Fruit fly (Drosophila melanogaster) whole organism, pupa: ENCODE results near the gene CG17477.
A peak's percentile ranks its signal among the peaks of the same experiment; 100 is the strongest.

Experiments used
- CG10348 ChIP-seq: fragments of 200-800 bp; sonication (Bioruptor generic); IDR thresholded peaks from 2 replicates; pipeline ENCODE4 v1.3.6; 2022; ENCODE audit warnings: missing biosample characterization, missing genetic modification characterization
- CG12605 ChIP-seq: fragments of 200-800 bp; sonication (Bioruptor generic); IDR thresholded peaks from 2 replicates; pipeline ENCODE4 v1.3.6; 2022; ENCODE audit warnings: missing biosample characterization, missing genetic modification characterization
- CG13204 ChIP-seq: fragments of 200-800 bp; sonication (Bioruptor generic); optimal IDR thresholded peaks from 2 replicates; lab custom pipeline; 2018; ENCODE audit warnings: missing biosample characterization, mild to moderate bottlenecking, missing genetic modification characterization, moderate library complexity
- CG14655 ChIP-seq: fragments of 200-800 bp; sonication (Bioruptor generic); optimal IDR thresholded peaks from 3 replicates; lab custom pipeline; 2017; ENCODE audit warnings: mild to moderate bottlenecking, missing biosample characterization, missing genetic modification reagents, missing genetic modification characterization
- CG15710 ChIP-seq: fragments of 200-800 bp; sonication (Bioruptor generic); optimal IDR thresholded peaks from 2 replicates; lab custom pipeline; 2018; ENCODE audit warnings: missing biosample characterization, mild to moderate bottlenecking, missing genetic modification characterization, moderate library complexity
- CG17806 ChIP-seq: fragments of 200-800 bp; sonication (Bioruptor generic); optimal IDR thresholded peaks from 2 replicates; lab custom pipeline; 2018; ENCODE audit warnings: missing biosample characterization, mild to moderate bottlenecking, missing genetic modification characterization, moderate library complexity
- CG32121 ChIP-seq: fragments of 200-800 bp; sonication (Bioruptor generic); IDR thresholded peaks from 2 replicates; pipeline ENCODE4 v1.3.6; 2022; ENCODE audit warnings: missing biosample characterization, missing genetic modification characterization
- CG34367 ChIP-seq: fragments of 200-800 bp; sonication (Bioruptor generic); optimal IDR thresholded peaks from 2 replicates; lab custom pipeline; 2018; ENCODE audit warnings: missing biosample characterization, mild to moderate bottlenecking, missing genetic modification characterization
- CG4496 ChIP-seq: fragments of 200-800 bp; sonication (Bioruptor generic); IDR thresholded peaks from 3 replicates; pipeline ENCODE4 v1.3.6; 2022; ENCODE audit warnings: missing biosample characterization, missing genetic modification characterization
- CG8159 ChIP-seq: fragments of 200-800 bp; sonication (Bioruptor generic); optimal IDR thresholded peaks from 3 replicates; lab custom pipeline; 2018; ENCODE audit warnings: missing biosample characterization, mild to moderate bottlenecking, missing genetic modification characterization, moderate library complexity
- CG8301 ChIP-seq: fragments of 200-800 bp; sonication (Bioruptor generic); optimal IDR thresholded peaks from 2 replicates; lab custom pipeline; 2018; ENCODE audit warnings: missing biosample characterization, mild to moderate bottlenecking, missing genetic modification characterization
- CG9948 ChIP-seq: fragments of 200-800 bp; sonication (Bioruptor generic); optimal IDR thresholded peaks from 2 replicates; lab custom pipeline; 2018; ENCODE audit warnings: missing biosample characterization, mild to moderate bottlenecking, missing genetic modification characterization, moderate library complexity
- D1 ChIP-seq: fragments of 200-800 bp; sonication (Bioruptor generic); optimal IDR thresholded peaks from 2 replicates; lab custom pipeline; 2018; ENCODE audit warnings: missing biosample characterization, mild to moderate bottlenecking, missing genetic modification characterization, moderate library complexity
- EcR ChIP-seq: fragments of 200-800 bp; sonication (Bioruptor generic); optimal IDR thresholded peaks from 3 replicates; lab custom pipeline; 2019; ENCODE audit warnings: missing biosample characterization, missing genetic modification characterization, mild to moderate bottlenecking, moderate library complexity, missing genetic modification reagents
- Ets98B ChIP-seq: fragments of 200-800 bp; sonication (Bioruptor generic); IDR thresholded peaks from 2 replicates; pipeline ENCODE4 v1.3.6; 2022; ENCODE audit warnings: missing biosample characterization, missing genetic modification characterization
- Pif1A ChIP-seq: fragments of 200-800 bp; sonication (Bioruptor generic); optimal IDR thresholded peaks from 3 replicates; lab custom pipeline; 2016; ENCODE audit warnings: missing biosample characterization, missing genetic modification characterization
- Pif1B ChIP-seq: fragments of 200-800 bp; sonication (Bioruptor generic); optimal IDR thresholded peaks from 3 replicates; lab custom pipeline; 2016; ENCODE audit warnings: missing biosample characterization, missing genetic modification characterization
- Snoo ChIP-seq: fragments of 200-800 bp; sonication (Bioruptor generic); optimal IDR thresholded peaks from 3 replicates; lab custom pipeline; 2017; ENCODE audit warnings: missing biosample characterization, mild to moderate bottlenecking, missing genetic modification characterization, inconsistent platforms
- fd96Ca ChIP-seq: fragments of 200-800 bp; sonication (Bioruptor generic); IDR thresholded peaks from 3 replicates; pipeline ENCODE4 v1.3.6; 2022; ENCODE audit warnings: missing biosample characterization, missing genetic modification characterization
- gl ChIP-seq: fragments of 200-800 bp; sonication (Bioruptor generic); optimal IDR thresholded peaks from 2 replicates; lab custom pipeline; 2018; ENCODE audit warnings: missing biosample characterization, mild to moderate bottlenecking, missing genetic modification characterization
- rn ChIP-seq: fragments of 200-800 bp; sonication (Bioruptor generic); IDR thresholded peaks from 2 replicates; pipeline ENCODE4 v1.3.6; 2022; ENCODE audit warnings: missing biosample characterization, missing genetic modification characterization

The CG17477 gene

dm6 chr3R:17079859-17080255, 46.9 kb downstream of the CG17477 start, which contains the start of the genes Keap1 and kuk:
Gene Keap1, minus strand, starts transcription at chr3R:17079945.
Gene kuk, plus strand, starts transcription at chr3R:17080244.
- TF ChIP-seq CG8159 (tag; lab: Kevin White, UChicago) = peak; percentile 17
- TF ChIP-seq CG9948 (tag; lab: Kevin White, UChicago) = peak; percentile 7
- TF ChIP-seq CG4496 = peak; percentile 69; the same call in 2 of the 3 replicates
- no peak for TF ChIP-seq CG8301 (tag; lab: Kevin White, UChicago)
- no peak for TF ChIP-seq D1
- TF ChIP-seq CG17806 (tag; lab: Kevin White, UChicago) = no peak
- TF ChIP-seq EcR (GFP tag; lab: Kevin White, UChicago) = no peak
- no peak for TF ChIP-seq Pif1A (GFP tag; lab: Kevin White, UChicago)
- TF ChIP-seq rn (GFP tag; lab: Robert Waterston, UW) = 0 out of 2 replicates have a peak, but pooled peaks have one; percentile 16
- no peak for TF ChIP-seq CG10348
- TF ChIP-seq CG12605 (GFP tag; lab: Robert Waterston, UW) = no peak
- TF ChIP-seq gl (tag; lab: Kevin White, UChicago) = no peak
- TF ChIP-seq CG15710 (tag; lab: Kevin White, UChicago) = peak; percentile 48
- TF ChIP-seq Pif1B (GFP tag; lab: Kevin White, UChicago) = no peak
- TF ChIP-seq Snoo = peak; percentile 3
- no peak for TF ChIP-seq CG13204 (GFP tag; lab: Kevin White, UChicago)
- peak; percentile 22; the same call in 1 of the 2 replicates for TF ChIP-seq Ets98B (GFP tag; lab: Robert Waterston, UW)
- no peak for TF ChIP-seq fd96Ca
- TF ChIP-seq CG34367 (tag; lab: Kevin White, UChicago) = no peak
- TF ChIP-seq CG14655 (GFP tag; lab: Kevin White, UChicago) = peak; percentile 13
- no peak for TF ChIP-seq CG32121 (GFP tag; lab: Robert Waterston, UW)

dm6 chr3R:17078961-17079858, 47.5 kb downstream of the CG17477 start:
- TF ChIP-seq CG8159 (tag; lab: Kevin White, UChicago) = no peak
- peak; percentile 12; the same call in 1 of the 2 replicates for TF ChIP-seq Ets98B (GFP tag; lab: Robert Waterston, UW)
- peak; percentile 36; the same call in 1 of the 2 replicates for TF ChIP-seq CG12605 (GFP tag; lab: Robert Waterston, UW)
- peak; percentile 44; the same call in 1 of the 3 replicates for TF ChIP-seq CG4496
- TF ChIP-seq EcR (GFP tag; lab: Kevin White, UChicago) = peak; percentile 96
- peak; percentile 65 for TF ChIP-seq gl (tag; lab: Kevin White, UChicago)
- no peak for TF ChIP-seq CG9948 (tag; lab: Kevin White, UChicago)
- peak; percentile 57 for TF ChIP-seq D1
- TF ChIP-seq CG10348 = no peak
- peak; percentile 8 for TF ChIP-seq CG13204 (GFP tag; lab: Kevin White, UChicago)
- peak; percentile 8 for TF ChIP-seq Pif1A (GFP tag; lab: Kevin White, UChicago)
- peak; percentile 21 for TF ChIP-seq Pif1B (GFP tag; lab: Kevin White, UChicago)

- TF ChIP-seq CG34367 (tag; lab: Kevin White, UChicago) = no peak
- TF ChIP-seq CG13204 (GFP tag; lab: Kevin White, UChicago) = no peak
- TF ChIP-seq CG15710 (tag; lab: Kevin White, UChicago) = no peak
- no peak for TF ChIP-seq D1
- peak; percentile 88 for TF ChIP-seq EcR (GFP tag; lab: Kevin White, UChicago)
- TF ChIP-seq rn (GFP tag; lab: Robert Waterston, UW) = no peak
- TF ChIP-seq Pif1B (GFP tag; lab: Kevin White, UChicago) = no peak
- TF ChIP-seq Ets98B (GFP tag; lab: Robert Waterston, UW) = peak; percentile 23; the same call in 1 of the 2 replicates
- peak; percentile 33; the same call in 1 of the 3 replicates for TF ChIP-seq fd96Ca
- no peak for TF ChIP-seq CG14655 (GFP tag; lab: Kevin White, UChicago)
- peak; percentile 52 for TF ChIP-seq CG12605 (GFP tag; lab: Robert Waterston, UW)
- peak; percentile 51; the same call in 1 of the 3 replicates for TF ChIP-seq CG4496
- TF ChIP-seq CG32121 (GFP tag; lab: Robert Waterston, UW) = 0 out of 2 replicates have a peak, but pooled peaks have one; percentile 15
Observed at dm6 chr3R:17077968-17078417, 48.7 kb downstream of the CG17477 start.
